Fruit fly (Drosophila melanogaster): ENCODE results near the gene CG13856.
A peak's percentile ranks its signal among the peaks of the same experiment; 100 is the strongest.

CG13856 gene

DNA sequence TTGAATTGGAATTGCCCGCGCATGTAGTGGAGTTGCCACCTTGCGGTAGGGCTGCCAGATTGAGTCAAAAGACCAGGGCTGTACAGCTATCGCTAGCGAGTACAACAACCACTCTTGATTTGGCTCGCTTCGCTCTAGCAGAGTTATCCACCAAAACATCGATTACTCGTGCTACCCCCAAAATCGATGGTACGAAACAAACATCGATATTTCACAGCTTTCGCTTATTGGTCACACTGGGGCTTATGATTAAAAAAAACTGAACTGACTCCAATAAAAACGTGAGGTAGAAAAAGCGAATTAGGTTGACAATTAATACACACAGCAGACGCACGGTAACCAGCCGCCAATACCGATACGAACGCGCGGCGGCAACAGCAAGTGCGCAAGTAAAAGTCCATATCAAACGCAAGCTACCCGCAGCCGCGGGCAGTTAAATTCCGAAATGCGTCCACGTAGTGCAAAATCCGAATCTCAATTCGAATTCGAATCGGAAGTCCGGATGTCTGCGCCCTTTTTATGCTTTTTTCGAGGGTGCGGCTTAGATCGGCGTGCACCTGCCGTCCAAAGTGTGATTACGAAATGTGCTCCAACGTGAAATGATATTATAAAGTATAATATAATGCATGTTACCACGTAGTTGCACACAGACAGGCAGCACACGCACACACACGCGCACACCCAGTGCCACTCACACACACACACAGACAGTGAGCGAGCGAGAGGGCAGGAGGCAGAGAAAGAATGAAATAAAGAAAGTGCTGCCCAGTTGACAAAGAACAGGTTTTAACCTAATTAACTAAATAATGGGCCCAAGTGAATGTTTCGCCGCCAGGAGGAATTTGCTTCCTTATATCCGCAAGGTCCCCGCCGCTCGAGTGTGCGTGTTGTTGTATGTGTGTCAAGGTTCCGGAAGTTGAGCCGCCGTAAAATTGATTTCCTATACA lies 45.7 kb upstream of the CG13856 start, which contains the start of gene Sar1 (continued):
- no peak for TF ChIP-seq CG6765 (GFP tag; optimal IDR thresholded peaks at IDR 0.05)

DNA sequence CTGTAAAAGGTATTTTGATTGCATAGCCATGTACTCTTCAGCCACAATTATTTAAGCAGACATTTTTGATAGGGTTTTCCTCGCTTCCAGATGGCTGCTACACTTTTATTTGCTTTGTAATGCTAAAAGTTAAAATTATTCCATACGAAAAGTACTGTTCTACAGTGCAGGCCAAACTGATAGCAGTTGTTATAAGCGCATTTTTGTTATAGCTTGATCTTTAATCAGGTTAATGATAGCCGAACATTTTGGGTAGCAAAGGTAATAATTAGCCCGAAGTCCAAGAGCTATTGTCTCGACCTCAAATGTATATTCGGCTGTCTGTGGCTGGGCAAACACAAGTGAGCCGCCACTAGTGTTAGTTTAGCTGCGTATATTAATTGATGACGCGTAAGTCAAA lies 44.5 kb upstream of the CG13856 start:
- peak; percentile 18 for TF ChIP-seq Fer3 (tag; optimal IDR thresholded peaks at IDR 0.05)
- peak; percentile 55 for TF ChIP-seq Med (GFP tag)
- TF ChIP-seq CG2120 (GFP tag; optimal IDR thresholded peaks at IDR 0.05), result peak; percentile 0
- TF ChIP-seq dimm (GFP tag; IDR thresholded peaks at IDR 0.05), result no peak
- TF ChIP-seq p53 (GFP tag; optimal IDR thresholded peaks at IDR 0.05), result no peak
- 0 out of 3 replicates have a peak, but pooled peaks have one; percentile 5 for TF ChIP-seq row (GFP tag; IDR thresholded peaks at IDR 0.05)
- TF ChIP-seq CG2678 (tag; optimal IDR thresholded peaks at IDR 0.05), result peak; percentile 12
- peak; percentile 22 for TF ChIP-seq tio (GFP tag; optimal IDR thresholded peaks at IDR 0.05)
- TF ChIP-seq gsb (GFP tag; IDR thresholded peaks at IDR 0.05), result no peak
- peak; percentile 4 for TF ChIP-seq CG9727 (GFP tag; optimal IDR thresholded peaks at IDR 0.05)
- peak; percentile 17 for TF ChIP-seq Meics (GFP tag; optimal IDR thresholded peaks at IDR 0.05)
- peak; percentile 22 for TF ChIP-seq Hmr (GFP tag; optimal IDR thresholded peaks at IDR 0.05)
- 0 out of 2 replicates have a peak, but pooled peaks have one; percentile 7 for TF ChIP-seq Ptx1 (GFP tag; IDR thresholded peaks at IDR 0.05)
- no peak for TF ChIP-seq CG8944 (GFP tag; optimal IDR thresholded peaks at IDR 0.05)
- peak; percentile 13 for TF ChIP-seq CG3281 (GFP tag; optimal IDR thresholded peaks at IDR 0.05)
- TF ChIP-seq insv (GFP tag; optimal IDR thresholded peaks at IDR 0.05), result no peak
- peak; percentile 19 for TF ChIP-seq lilli (GFP tag; optimal IDR thresholded peaks at IDR 0.05)
- TF ChIP-seq Ada2b (GFP tag; IDR thresholded peaks at IDR 0.05), result peak; percentile 10; the same call in 1 of the 2 replicates
- peak; percentile 1 for TF ChIP-seq gem (tag; optimal IDR thresholded peaks at IDR 0.05)
- TF ChIP-seq Ets65A (GFP tag), result peak; percentile 45
- peak; percentile 13 for TF ChIP-seq CG12769 (tag; optimal IDR thresholded peaks at IDR 0.05)
- no peak for TF ChIP-seq CG17802 (tag; optimal IDR thresholded peaks at IDR 0.05)
- 0 out of 2 replicates have a peak, but pooled peaks have one; percentile 56 for TF ChIP-seq CG11696 (GFP tag; IDR thresholded peaks at IDR 0.05)
- TF ChIP-seq CG15601 (tag; optimal IDR thresholded peaks at IDR 0.05), result no peak
- TF ChIP-seq CG18599 (GFP tag; optimal IDR thresholded peaks at IDR 0.05), result peak; percentile 21
- TF ChIP-seq Xrp1 (GFP tag; IDR thresholded peaks at IDR 0.05), result 0 out of 2 replicates have a peak, but pooled peaks have one; percentile 35
- TF ChIP-seq CG8290 (GFP tag; optimal IDR thresholded peaks at IDR 0.05), result no peak
- peak in 1 of 2 experiments; percentile 20 for TF ChIP-seq CG8290 (tag; optimal IDR thresholded peaks at IDR 0.05)
- TF ChIP-seq Sox100B (GFP tag; optimal IDR thresholded peaks at IDR 0.05), result no peak
- no peak for TF ChIP-seq CG1602 (GFP tag; optimal IDR thresholded peaks at IDR 0.05)
- TF ChIP-seq CG30403 (GFP tag; optimal IDR thresholded peaks at IDR 0.05), result peak; percentile 7

- TF ChIP-seq CG10462 (GFP tag; optimal IDR thresholded peaks at IDR 0.05), result peak; percentile 66
- peak; percentile 64 for TF ChIP-seq cato (GFP tag; optimal IDR thresholded peaks at IDR 0.05; ENCODE audit: borderline replicate concordance)
- TF ChIP-seq Deaf1 (tag; optimal IDR thresholded peaks at IDR 0.05), result peak; percentile 17
- no peak for TF ChIP-seq inv (GFP tag; IDR thresholded peaks at IDR 0.05; ENCODE audit: partially characterized antibody)
- peak; percentile 18 for TF ChIP-seq sug (tag; optimal IDR thresholded peaks at IDR 0.05)
- no peak for TF ChIP-seq pzg (GFP tag; optimal IDR thresholded peaks at IDR 0.05)
- TF ChIP-seq Doc2 (GFP tag; IDR thresholded peaks at IDR 0.05), result 0 out of 2 replicates have a peak, but pooled peaks have one; percentile 12
- TF ChIP-seq GATAe (GFP tag; conservative IDR thresholded peaks at IDR 0.05), result 0 out of 2 replicates have a peak, but pooled peaks have one; percentile 14
- no peak for TF ChIP-seq z (GFP tag; IDR thresholded peaks at IDR 0.05)
- 0 out of 2 replicates have a peak, but pooled peaks have one; percentile 11 for TF ChIP-seq wdn (GFP tag; IDR thresholded peaks at IDR 0.05)
- TF ChIP-seq CG12744 (GFP tag; optimal IDR thresholded peaks at IDR 0.05), result peak; percentile 34
- TF ChIP-seq Camta (GFP tag; optimal IDR thresholded peaks at IDR 0.05), result peak; percentile 38
- peak; percentile 23 for TF ChIP-seq stwl (tag; optimal IDR thresholded peaks at IDR 0.05)
- no peak for TF ChIP-seq run (tag; optimal IDR thresholded peaks at IDR 0.05)
- peak; percentile 82 for TF ChIP-seq ci (GFP tag; IDR thresholded peaks at IDR 0.05)
- TF ChIP-seq her (GFP tag; optimal IDR thresholded peaks at IDR 0.05), result no peak
These were observed 43.6 kb upstream of the CG13856 start for dm6 chr3R:22358810-22359209.
